Fruit fly (Drosophila melanogaster) whole organism: ENCODE results near the gene chm.

ENCODE experiments used
- CG8478 ChIP-seq: fragments of >200 bp; optimal IDR thresholded peaks from 2 replicates; lab custom pipeline; 2018; ENCODE audit warnings: inconsistent platforms
- Dll ChIP-seq: fragments of >200 bp; optimal IDR thresholded peaks from 2 replicates; lab custom pipeline; 2017
- EcR ChIP-seq, 2 experiments: fragments of >200 bp; optimal IDR thresholded peaks; 2 replicates each; lab custom pipeline; 2017; ENCODE audit warnings: missing biosample characterization in 2 of 2, missing genetic modification characterization in 2 of 2, missing genetic modification reagents in 2 of 2
- pan ChIP-seq: fragments of >200 bp; optimal IDR thresholded peaks from 2 replicates; lab custom pipeline; 2017
- psq ChIP-seq: fragments of >200 bp; optimal IDR thresholded peaks from 2 replicates; lab custom pipeline; 2017
- usp ChIP-seq: fragments of >200 bp; optimal IDR thresholded peaks from 2 replicates; lab custom pipeline; 2017; ENCODE audit warnings: missing biosample characterization, missing genetic modification characterization, mixed read lengths

DNA sequence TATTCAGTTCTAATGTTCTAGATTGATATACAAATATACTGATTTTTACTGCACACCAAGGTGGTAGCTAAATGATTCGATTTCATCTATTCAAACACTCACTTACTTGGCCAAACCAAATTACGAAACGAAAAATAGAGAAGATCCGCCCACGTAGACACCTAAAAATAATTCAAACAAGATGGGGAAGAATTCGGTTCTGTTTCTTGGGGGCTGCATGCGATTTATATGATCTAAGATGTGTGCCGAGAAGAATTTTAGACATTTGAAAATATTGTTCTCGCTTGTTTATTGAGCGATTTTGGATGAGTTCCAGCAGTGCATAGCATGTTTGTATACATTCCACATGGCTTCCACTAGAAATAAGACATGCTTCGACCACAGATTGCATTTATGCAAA lies 4.6 kb upstream of the chm start:
- no peak for TF ChIP-seq EcR (GFP tag; optimal IDR thresholded peaks at IDR 0.05; lab: Kevin White, UChicago)
- TF ChIP-seq CG8478 (lab: Kevin White, UChicago) = no peak
- TF ChIP-seq pan (lab: Kevin White, UChicago) = no peak
- TF ChIP-seq usp (GFP tag; lab: Kevin White, UChicago) = no peak
- no peak for TF ChIP-seq Dll (lab: Kevin White, UChicago)
- TF ChIP-seq psq (lab: Kevin White, UChicago) = no peak
